Fruit fly (Drosophila melanogaster) whole organism, embryonic: ENCODE data around the gene fry.

ENCODE experiments used
- Adf1 ChIP-seq: fragments of 200-800 bp; sonication (Bioruptor generic); IDR thresholded peaks from 2 replicates; pipeline ENCODE4 v1.3.6; 2022; ENCODE audit warnings: missing biosample characterization, missing genetic modification characterization
- CG13123 ChIP-seq: fragments of 200-800 bp; sonication (Bioruptor generic); optimal IDR thresholded peaks from 2 replicates; lab custom pipeline; 2016; ENCODE audit warnings: missing biosample characterization, missing genetic modification characterization
- CG15479 ChIP-seq: fragments of 200-800 bp; sonication (Bioruptor generic); optimal IDR thresholded peaks from 3 replicates; lab custom pipeline; 2019; ENCODE audit warnings: missing biosample characterization, mild to moderate bottlenecking, missing genetic modification characterization, moderate library complexity
- CG16779 ChIP-seq: fragments of 200-800 bp; sonication (Bioruptor generic); IDR thresholded peaks from 2 replicates; pipeline ENCODE4 v1.3.6; 2022; ENCODE audit warnings: missing biosample characterization, missing genetic modification characterization
- CG16863 ChIP-seq: fragments of 200-800 bp; sonication (Bioruptor generic); optimal IDR thresholded peaks from 3 replicates; lab custom pipeline; 2016; ENCODE audit warnings: missing biosample characterization, missing genetic modification characterization
- CG17829 ChIP-seq: fragments of 200-800 bp; optimal IDR thresholded peaks from 2 replicates; lab custom pipeline; 2019; ENCODE audit warnings: missing biosample characterization, mild to moderate bottlenecking, missing genetic modification characterization, moderate library complexity
- CG30431 ChIP-seq: fragments of 200-800 bp; sonication (Bioruptor generic); optimal IDR thresholded peaks from 2 replicates; lab custom pipeline; 2017; ENCODE audit warnings: missing biosample characterization, missing genetic modification characterization
- CG32772 ChIP-seq: fragments of 200-800 bp; sonication (Bioruptor generic); IDR thresholded peaks from 2 replicates; pipeline ENCODE4 v1.3.6; 2022; ENCODE audit warnings: missing biosample characterization, missing genetic modification characterization
- CG3838 ChIP-seq: fragments of 200-800 bp; sonication (Bioruptor generic); optimal IDR thresholded peaks from 3 replicates; lab custom pipeline; 2016; ENCODE audit warnings: missing biosample characterization, missing genetic modification characterization
- CG5245 ChIP-seq: fragments of 200-800 bp; sonication (Bioruptor generic); optimal IDR thresholded peaks from 3 replicates; lab custom pipeline; 2016; ENCODE audit warnings: missing biosample characterization, missing genetic modification characterization
- CG6791 ChIP-seq: fragments of 200-800 bp; sonication (Bioruptor generic); IDR thresholded peaks from 3 replicates; pipeline ENCODE4 v1.3.6; 2022; ENCODE audit warnings: missing biosample characterization, missing genetic modification characterization; ENCODE audit not compliant: partially characterized antibody
- CG6854 ChIP-seq: fragments of 200-800 bp; sonication (Bioruptor generic); optimal IDR thresholded peaks from 3 replicates; lab custom pipeline; 2017; ENCODE audit warnings: missing biosample characterization, mild to moderate bottlenecking, missing genetic modification characterization
- CG7556 ChIP-seq: fragments of 200-800 bp; sonication (Bioruptor generic); optimal IDR thresholded peaks from 2 replicates; lab custom pipeline; 2017; ENCODE audit warnings: missing biosample characterization, mild to moderate bottlenecking, missing genetic modification characterization
- CG8765 ChIP-seq: fragments of 200-800 bp; sonication (Bioruptor generic); IDR thresholded peaks from 2 replicates; pipeline ENCODE4 v1.3.6; 2022; ENCODE audit warnings: missing biosample characterization, missing genetic modification characterization
- CG9215 ChIP-seq: fragments of 200-800 bp; sonication (Bioruptor generic); IDR thresholded peaks from 2 replicates; pipeline ENCODE4 v1.3.6; 2022; ENCODE audit warnings: missing biosample characterization, missing genetic modification characterization
- CG9876 ChIP-seq: fragments of 200-800 bp; sonication (Bioruptor generic); optimal IDR thresholded peaks from 2 replicates; lab custom pipeline; 2016; ENCODE audit warnings: missing biosample characterization, missing genetic modification characterization
- Dad ChIP-seq: fragments of 200-800 bp; sonication (Bioruptor generic); optimal IDR thresholded peaks from 3 replicates; lab custom pipeline; 2016; ENCODE audit warnings: missing biosample characterization, missing genetic modification characterization
- Dbx ChIP-seq: fragments of 200-800 bp; sonication (Bioruptor generic); IDR thresholded peaks from 3 replicates; pipeline ENCODE4 v1.3.6; 2022; ENCODE audit warnings: missing biosample characterization, missing genetic modification characterization
- Dfd ChIP-seq, 2 experiments: fragments of >200 bp; optimal IDR thresholded peaks; 2 replicates each; lab custom pipeline; 2017; ENCODE audit warnings: missing biosample characterization in 2 of 2, missing genetic modification characterization in 2 of 2
- Dref ChIP-seq: fragments of 200-800 bp; sonication (Bioruptor generic); IDR thresholded peaks from 2 replicates; pipeline ENCODE4 v1.3.6; 2022; ENCODE audit warnings: missing biosample characterization, missing genetic modification characterization
- Fer1 ChIP-seq: fragments of 200-800 bp; sonication (Bioruptor generic); optimal IDR thresholded peaks from 2 replicates; lab custom pipeline; 2017; ENCODE audit warnings: missing biosample characterization, mild to moderate bottlenecking, missing genetic modification characterization
- Fer2 ChIP-seq: fragments of 200-800 bp; sonication (Bioruptor generic); optimal IDR thresholded peaks from 2 replicates; lab custom pipeline; 2018; ENCODE audit warnings: missing biosample characterization, mild to moderate bottlenecking, missing genetic modification characterization, moderate library complexity
- GATAe ChIP-seq: fragments of 200-800 bp; sonication (Bioruptor generic); conservative IDR thresholded peaks from 2 replicates; pipeline ENCODE4 v1.3.6; 2022; ENCODE audit warnings: missing biosample characterization, missing genetic modification characterization
- HHEX ChIP-seq: fragments of 200-800 bp; sonication (Bioruptor generic); optimal IDR thresholded peaks from 3 replicates; lab custom pipeline; 2017; ENCODE audit warnings: missing biosample characterization, mild to moderate bottlenecking, missing genetic modification characterization, missing genetic modification reagents
- HLHmδ ChIP-seq: fragments of 200-800 bp; sonication (Bioruptor generic); optimal IDR thresholded peaks from 2 replicates; lab custom pipeline; 2018; ENCODE audit warnings: missing biosample characterization, mild to moderate bottlenecking, missing genetic modification characterization, moderate library complexity
- Hey ChIP-seq: fragments of 200-800 bp; sonication (Bioruptor generic); optimal IDR thresholded peaks from 3 replicates; lab custom pipeline; 2018; ENCODE audit warnings: missing biosample characterization, mild to moderate bottlenecking, missing genetic modification characterization
- Lpt ChIP-seq: fragments of >200 bp; optimal IDR thresholded peaks from 2 replicates; lab custom pipeline; 2018; ENCODE audit warnings: missing biosample characterization, missing genetic modification characterization
- NFAT ChIP-seq: fragments of 200-800 bp; sonication (Bioruptor generic); IDR thresholded peaks from 2 replicates; pipeline ENCODE4 v1.3.6; 2022; ENCODE audit warnings: missing biosample characterization, missing genetic modification characterization
- NfI ChIP-seq: fragments of 200-800 bp; sonication (Bioruptor generic); optimal IDR thresholded peaks from 3 replicates; lab custom pipeline; 2018; ENCODE audit warnings: missing biosample characterization, mild to moderate bottlenecking, missing genetic modification characterization, moderate library complexity
- Oli ChIP-seq: fragments of 200-800 bp; sonication (Bioruptor generic); optimal IDR thresholded peaks from 2 replicates; lab custom pipeline; 2018; ENCODE audit warnings: missing biosample characterization, mild to moderate bottlenecking, missing genetic modification characterization, moderate library complexity
- Optix ChIP-seq: fragments of 200-800 bp; sonication (Bioruptor generic); IDR thresholded peaks from 3 replicates; pipeline ENCODE4 v1.3.6; 2022; ENCODE audit warnings: missing biosample characterization, missing genetic modification characterization
- Ptx1 ChIP-seq: fragments of 200-800 bp; sonication (Bioruptor generic); IDR thresholded peaks from 2 replicates; pipeline ENCODE4 v1.3.6; 2022; ENCODE audit warnings: missing biosample characterization, missing genetic modification characterization
- Sox102F ChIP-seq: fragments of 200-800 bp; sonication (Bioruptor generic); optimal IDR thresholded peaks from 2 replicates; lab custom pipeline; 2018; ENCODE audit warnings: missing biosample characterization, mild to moderate bottlenecking, missing genetic modification characterization, moderate library complexity
- Tbp ChIP-seq: fragments of >200 bp; optimal IDR thresholded peaks from 2 replicates; lab custom pipeline; 2018; ENCODE audit warnings: missing biosample characterization, missing genetic modification characterization
- bowl ChIP-seq: fragments of 200-800 bp; sonication (Bioruptor generic); IDR thresholded peaks from 2 replicates; pipeline ENCODE4 v1.3.6; 2022; ENCODE audit warnings: missing biosample characterization, missing genetic modification characterization
- crc ChIP-seq: fragments of 200-800 bp; sonication (Bioruptor generic); optimal IDR thresholded peaks from 2 replicates; lab custom pipeline; 2016; ENCODE audit warnings: missing biosample characterization, missing genetic modification characterization
- cwo ChIP-seq: fragments of 200-800 bp; sonication (Bioruptor generic); optimal IDR thresholded peaks from 3 replicates; lab custom pipeline; 2017; ENCODE audit warnings: missing biosample characterization, missing genetic modification characterization, mild to moderate bottlenecking, moderate library complexity, missing genetic modification reagents
- da ChIP-seq: fragments of 200-800 bp; sonication (Bioruptor generic); optimal IDR thresholded peaks from 2 replicates; lab custom pipeline; 2016; ENCODE audit warnings: missing biosample characterization, missing genetic modification characterization
- dimm ChIP-seq: fragments of 200-800 bp; sonication (Bioruptor generic); IDR thresholded peaks from 2 replicates; pipeline ENCODE4 v1.3.6; 2022; ENCODE audit warnings: missing biosample characterization, missing genetic modification characterization
- dmrt99B ChIP-seq: fragments of 200-800 bp; sonication (Bioruptor generic); optimal IDR thresholded peaks from 2 replicates; lab custom pipeline; 2018; ENCODE audit warnings: missing biosample characterization, mild to moderate bottlenecking, missing genetic modification characterization, moderate library complexity
- fru ChIP-seq: fragments of >200 bp; optimal IDR thresholded peaks from 2 replicates; lab custom pipeline; 2017
- jumu ChIP-seq: fragments of 200-800 bp; sonication (Bioruptor generic); optimal IDR thresholded peaks from 3 replicates; lab custom pipeline; 2016; ENCODE audit warnings: missing biosample characterization, missing genetic modification characterization
- kah ChIP-seq: fragments of 200-800 bp; sonication (Bioruptor generic); optimal IDR thresholded peaks from 2 replicates; lab custom pipeline; 2018; ENCODE audit warnings: missing biosample characterization, mild to moderate bottlenecking, missing genetic modification characterization
- kni ChIP-seq: fragments of 200-800 bp; sonication (Bioruptor generic); optimal IDR thresholded peaks from 3 replicates; lab custom pipeline; 2017; ENCODE audit warnings: mild to moderate bottlenecking, missing biosample characterization, missing genetic modification reagents, missing genetic modification characterization
- lbe ChIP-seq: fragments of 200-800 bp; sonication (Bioruptor generic); optimal IDR thresholded peaks from 2 replicates; lab custom pipeline; 2016; ENCODE audit warnings: missing biosample characterization, mild to moderate bottlenecking, missing genetic modification characterization
- lov ChIP-seq, 2 experiments: fragments of 200-800 bp in 1 of 2; fragments of >200 bp in 1 of 2; sonication (Bioruptor generic) in 1 of 2; IDR thresholded peaks in 1 of 2; optimal IDR thresholded peaks in 1 of 2; 2 replicates in 1 of 2; 3 replicates in 1 of 2; pipeline versions ENCODE4 v1.3.6 to Lab custom; 2017 to 2022; ENCODE audit warnings: missing biosample characterization in 1 of 2, missing genetic modification characterization in 1 of 2
- p53 ChIP-seq: fragments of 200-800 bp; sonication (Bioruptor generic); optimal IDR thresholded peaks from 2 replicates; lab custom pipeline; 2016; ENCODE audit warnings: missing biosample characterization, missing genetic modification characterization
- psq ChIP-seq: fragments of 200-800 bp; sonication (Bioruptor generic); optimal IDR thresholded peaks from 2 replicates; lab custom pipeline; 2017; ENCODE audit warnings: missing biosample characterization, missing genetic modification characterization
- pzg ChIP-seq: fragments of 200-800 bp; sonication (Bioruptor generic); optimal IDR thresholded peaks from 3 replicates; lab custom pipeline; 2018; ENCODE audit warnings: missing biosample characterization, mild to moderate bottlenecking, missing genetic modification characterization, moderate library complexity
- sens ChIP-seq: fragments of 200-800 bp; sonication (Bioruptor generic); peaks from one replicate; lab custom pipeline; 2016; ENCODE audit warnings: missing biosample characterization, missing genetic modification characterization
- sr ChIP-seq: fragments of 200-800 bp; sonication (Bioruptor generic); IDR thresholded peaks from 3 replicates; pipeline ENCODE4 v1.3.6; 2022; ENCODE audit warnings: missing biosample characterization, missing genetic modification characterization
- tll ChIP-seq, 2 experiments: fragments of 200-800 bp in 1 of 2; fragments of >200 bp in 1 of 2; sonication (Bioruptor generic) in 1 of 2; optimal IDR thresholded peaks; 2 replicates each; lab custom pipeline; 2017 to 2019; ENCODE audit warnings: missing biosample characterization in 2 of 2, missing genetic modification characterization in 2 of 2, mild to moderate bottlenecking in 1 of 2, moderate library complexity in 1 of 2

Gene fry

dm6 chr3L:9718929-9719328, 40.0 kb upstream of the fry start, which contains the start of the genes CG18178 and CG14174 (continued):
- TF ChIP-seq Oli (tag; lab: Kevin White, UChicago) (peak; percentile 68), kah (peak; percentile 49), CG6854 (no peak), cwo (GFP tag; lab: Kevin White, UChicago) (peak; percentile 48), sr (GFP tag; lab: Robert Waterston, UW) (no peak), NFAT (GFP tag; lab: Robert Waterston, UW) (no peak), Fer1 (GFP tag; lab: Kevin White, UChicago) (peak; percentile 78), Dfd (GFP tag; optimal IDR thresholded peaks at IDR 0.05; lab: Kevin White, UChicago) (no peak), psq (GFP tag; lab: Kevin White, UChicago) (peak; percentile 12), Adf1 (GFP tag; lab: Robert Waterston, UW) (no peak), dmrt99B (tag; lab: Kevin White, UChicago) (no peak), fru (lab: Kevin White, UChicago) (no peak), da (no peak), CG15479 (GFP tag; lab: Kevin White, UChicago) (no peak), kni (GFP tag; lab: Kevin White, UChicago) (no peak), CG9876 (GFP tag; lab: Kevin White, UChicago) (no peak), Optix (GFP tag; lab: Robert Waterston, UW) (no peak), bowl (GFP tag; lab: Robert Waterston, UW) (no peak), tll (GFP tag; optimal IDR thresholded peaks at IDR 0.05; lab: Kevin White, UChicago) (no peak), CG3838 (no peak), CG7556 (peak; percentile 35), CG16779 (no peak), HHEX (GFP tag; lab: Kevin White, UChicago) (peak; percentile 30), crc (GFP tag; lab: Kevin White, UChicago) (no peak), Dbx (GFP tag; lab: Robert Waterston, UW) (peak; percentile 70; the same call in 2 of the 3 replicates), CG30431 (GFP tag; lab: Kevin White, UChicago) (peak; percentile 25), NfI (GFP tag; lab: Kevin White, UChicago) (peak; percentile 76), Dref (no peak; the same call in 1 of the 2 replicates), Sox102F (GFP tag; lab: Kevin White, UChicago) (peak; percentile 71), CG8765 (GFP tag; lab: Robert Waterston, UW) (0 out of 2 replicates have a peak, but pooled peaks have one; percentile 14), p53 (GFP tag; lab: Kevin White, UChicago) (no peak), CG17829 (tag; lab: Kevin White, UChicago) (peak; percentile 83), jumu (GFP tag; lab: Kevin White, UChicago) (no peak), lbe (GFP tag; lab: Kevin White, UChicago) (peak; percentile 51), Ptx1 (GFP tag; lab: Robert Waterston, UW) (peak; percentile 66), sens (GFP tag; lab: Kevin White, UChicago) (peak; percentile 89), Lpt (GFP tag; lab: Kevin White, UChicago) (no peak), CG6791 (no peak), CG32772 (GFP tag; lab: Robert Waterston, UW) (no peak), CG5245 (GFP tag; lab: Kevin White, UChicago) (peak; percentile 41), CG16863 (no peak), GATAe (GFP tag; lab: Robert Waterston, UW) (0 out of 2 replicates have a peak, but pooled peaks have one; percentile 22), lov (optimal IDR thresholded peaks at IDR 0.05; lab: Kevin White, UChicago) (no peak), lov (GFP tag; IDR thresholded peaks at IDR 0.05; lab: Robert Waterston, UW) (no peak), Fer2 (peak; percentile 63), CG13123 (peak; percentile 42), pzg (GFP tag; lab: Kevin White, UChicago) (peak; percentile 47), Tbp (GFP tag; lab: Kevin White, UChicago) (no peak), dimm (no peak), CG9215 (peak; percentile 36), Dad (GFP tag; lab: Kevin White, UChicago) (no peak), HLHmδ (GFP tag; lab: Kevin White, UChicago) (no peak), Hey (tag; lab: Kevin White, UChicago) (no peak)
